Fruit fly (Drosophila melanogaster) whole organism, pupa: ENCODE data around the gene Alg2.
A peak's percentile ranks its signal among the peaks of the same experiment; 100 is the strongest.

Experiments used
- CG10348 ChIP-seq: fragments of 200-800 bp; sonication (Bioruptor generic); IDR thresholded peaks from 2 replicates; pipeline ENCODE4 v1.3.6; 2022; ENCODE audit warnings: missing biosample characterization, missing genetic modification characterization
- CG12605 ChIP-seq: fragments of 200-800 bp; sonication (Bioruptor generic); IDR thresholded peaks from 2 replicates; pipeline ENCODE4 v1.3.6; 2022; ENCODE audit warnings: missing biosample characterization, missing genetic modification characterization
- CG13204 ChIP-seq: fragments of 200-800 bp; sonication (Bioruptor generic); optimal IDR thresholded peaks from 2 replicates; lab custom pipeline; 2018; ENCODE audit warnings: missing biosample characterization, mild to moderate bottlenecking, missing genetic modification characterization, moderate library complexity
- CG14655 ChIP-seq: fragments of 200-800 bp; sonication (Bioruptor generic); optimal IDR thresholded peaks from 3 replicates; lab custom pipeline; 2017; ENCODE audit warnings: mild to moderate bottlenecking, missing biosample characterization, missing genetic modification reagents, missing genetic modification characterization
- CG15710 ChIP-seq: fragments of 200-800 bp; sonication (Bioruptor generic); optimal IDR thresholded peaks from 2 replicates; lab custom pipeline; 2018; ENCODE audit warnings: missing biosample characterization, mild to moderate bottlenecking, missing genetic modification characterization, moderate library complexity
- CG17806 ChIP-seq: fragments of 200-800 bp; sonication (Bioruptor generic); optimal IDR thresholded peaks from 2 replicates; lab custom pipeline; 2018; ENCODE audit warnings: missing biosample characterization, mild to moderate bottlenecking, missing genetic modification characterization, moderate library complexity
- CG32121 ChIP-seq: fragments of 200-800 bp; sonication (Bioruptor generic); IDR thresholded peaks from 2 replicates; pipeline ENCODE4 v1.3.6; 2022; ENCODE audit warnings: missing biosample characterization, missing genetic modification characterization
- CG34367 ChIP-seq: fragments of 200-800 bp; sonication (Bioruptor generic); optimal IDR thresholded peaks from 2 replicates; lab custom pipeline; 2018; ENCODE audit warnings: missing biosample characterization, mild to moderate bottlenecking, missing genetic modification characterization
- CG4496 ChIP-seq: fragments of 200-800 bp; sonication (Bioruptor generic); IDR thresholded peaks from 3 replicates; pipeline ENCODE4 v1.3.6; 2022; ENCODE audit warnings: missing biosample characterization, missing genetic modification characterization
- CG8159 ChIP-seq: fragments of 200-800 bp; sonication (Bioruptor generic); optimal IDR thresholded peaks from 3 replicates; lab custom pipeline; 2018; ENCODE audit warnings: missing biosample characterization, mild to moderate bottlenecking, missing genetic modification characterization, moderate library complexity
- CG8301 ChIP-seq: fragments of 200-800 bp; sonication (Bioruptor generic); optimal IDR thresholded peaks from 2 replicates; lab custom pipeline; 2018; ENCODE audit warnings: missing biosample characterization, mild to moderate bottlenecking, missing genetic modification characterization
- CG9948 ChIP-seq: fragments of 200-800 bp; sonication (Bioruptor generic); optimal IDR thresholded peaks from 2 replicates; lab custom pipeline; 2018; ENCODE audit warnings: missing biosample characterization, mild to moderate bottlenecking, missing genetic modification characterization, moderate library complexity
- D1 ChIP-seq: fragments of 200-800 bp; sonication (Bioruptor generic); optimal IDR thresholded peaks from 2 replicates; lab custom pipeline; 2018; ENCODE audit warnings: missing biosample characterization, mild to moderate bottlenecking, missing genetic modification characterization, moderate library complexity
- EcR ChIP-seq: fragments of 200-800 bp; sonication (Bioruptor generic); optimal IDR thresholded peaks from 3 replicates; lab custom pipeline; 2019; ENCODE audit warnings: missing biosample characterization, missing genetic modification characterization, mild to moderate bottlenecking, moderate library complexity, missing genetic modification reagents
- Ets98B ChIP-seq: fragments of 200-800 bp; sonication (Bioruptor generic); IDR thresholded peaks from 2 replicates; pipeline ENCODE4 v1.3.6; 2022; ENCODE audit warnings: missing biosample characterization, missing genetic modification characterization
- Pif1A ChIP-seq: fragments of 200-800 bp; sonication (Bioruptor generic); optimal IDR thresholded peaks from 3 replicates; lab custom pipeline; 2016; ENCODE audit warnings: missing biosample characterization, missing genetic modification characterization
- Pif1B ChIP-seq: fragments of 200-800 bp; sonication (Bioruptor generic); optimal IDR thresholded peaks from 3 replicates; lab custom pipeline; 2016; ENCODE audit warnings: missing biosample characterization, missing genetic modification characterization
- Snoo ChIP-seq: fragments of 200-800 bp; sonication (Bioruptor generic); optimal IDR thresholded peaks from 3 replicates; lab custom pipeline; 2017; ENCODE audit warnings: missing biosample characterization, mild to moderate bottlenecking, missing genetic modification characterization, inconsistent platforms
- fd96Ca ChIP-seq: fragments of 200-800 bp; sonication (Bioruptor generic); IDR thresholded peaks from 3 replicates; pipeline ENCODE4 v1.3.6; 2022; ENCODE audit warnings: missing biosample characterization, missing genetic modification characterization
- gl ChIP-seq: fragments of 200-800 bp; sonication (Bioruptor generic); optimal IDR thresholded peaks from 2 replicates; lab custom pipeline; 2018; ENCODE audit warnings: missing biosample characterization, mild to moderate bottlenecking, missing genetic modification characterization
- rn ChIP-seq: fragments of 200-800 bp; sonication (Bioruptor generic); IDR thresholded peaks from 2 replicates; pipeline ENCODE4 v1.3.6; 2022; ENCODE audit warnings: missing biosample characterization, missing genetic modification characterization

Alg2 gene

dm6 chr3L:3141411-3141810 lies 2.2 kb upstream of the Alg2 start:
- no peak for TF ChIP-seq CG8301 (tag; lab: Kevin White, UChicago)
- TF ChIP-seq CG15710 (tag; lab: Kevin White, UChicago): no peak
- no peak for TF ChIP-seq EcR (GFP tag; lab: Kevin White, UChicago)
- TF ChIP-seq Pif1B (GFP tag; lab: Kevin White, UChicago): no peak
- TF ChIP-seq CG34367 (tag; lab: Kevin White, UChicago): no peak

dm6 chr3L:3142516-3143382 lies 859 bp upstream of the Alg2 start:
- TF ChIP-seq CG17806 (tag; lab: Kevin White, UChicago): no peak
- no peak for TF ChIP-seq CG12605 (GFP tag; lab: Robert Waterston, UW)
- no peak for TF ChIP-seq EcR (GFP tag; lab: Kevin White, UChicago)
- TF ChIP-seq CG8301 (tag; lab: Kevin White, UChicago): no peak
- TF ChIP-seq CG4496 (GFP tag; lab: Robert Waterston, UW): no peak
- no peak for TF ChIP-seq CG14655 (GFP tag; lab: Kevin White, UChicago)
- no peak for TF ChIP-seq gl (tag; lab: Kevin White, UChicago)
- TF ChIP-seq D1 (tag; lab: Kevin White, UChicago): no peak
- no peak for TF ChIP-seq CG10348 (GFP tag; lab: Robert Waterston, UW)
- TF ChIP-seq CG13204 (GFP tag; lab: Kevin White, UChicago): no peak
- no peak for TF ChIP-seq fd96Ca (GFP tag; lab: Robert Waterston, UW)
- TF ChIP-seq CG8159 (tag; lab: Kevin White, UChicago): no peak
- no peak for TF ChIP-seq Snoo (tag; lab: Kevin White, UChicago)

dm6 chr3L:3148125-3149059 lies 4.8 kb downstream of the Alg2 start, which contains the start of the genes Usp5 and BtbVII:
TSS of gene Usp5 (minus strand) at chr3L:3148358.
TSS of gene BtbVII (plus strand) at chr3L:3148646.
- peak; percentile 48 for TF ChIP-seq CG8159 (tag; lab: Kevin White, UChicago)
- TF ChIP-seq Pif1B (GFP tag; lab: Kevin White, UChicago): peak; percentile 10
- peak; percentile 25 for TF ChIP-seq Snoo (tag; lab: Kevin White, UChicago)
- no peak for TF ChIP-seq CG32121 (GFP tag; lab: Robert Waterston, UW)
- TF ChIP-seq CG10348 (GFP tag; lab: Robert Waterston, UW): no peak
- peak; percentile 69 for TF ChIP-seq fd96Ca (GFP tag; lab: Robert Waterston, UW)
- TF ChIP-seq rn: no peak
- TF ChIP-seq CG13204 (GFP tag; lab: Kevin White, UChicago): no peak
- peak; percentile 24 for TF ChIP-seq CG34367 (tag; lab: Kevin White, UChicago)
- no peak for TF ChIP-seq Pif1A (GFP tag; lab: Kevin White, UChicago)
- TF ChIP-seq CG8301 (tag; lab: Kevin White, UChicago): peak; percentile 44
- peak; percentile 15; the same call in 1 of the 3 replicates for TF ChIP-seq CG4496 (GFP tag; lab: Robert Waterston, UW)
- peak; percentile 26 for TF ChIP-seq CG15710 (tag; lab: Kevin White, UChicago)
- no peak for TF ChIP-seq D1 (tag; lab: Kevin White, UChicago)
- no peak for TF ChIP-seq EcR (GFP tag; lab: Kevin White, UChicago)
- no peak for TF ChIP-seq Ets98B (GFP tag; lab: Robert Waterston, UW)
- no peak for TF ChIP-seq CG17806 (tag; lab: Kevin White, UChicago)
- TF ChIP-seq CG14655 (GFP tag; lab: Kevin White, UChicago): no peak
- peak; percentile 22; the same call in 1 of the 2 replicates for TF ChIP-seq CG12605 (GFP tag; lab: Robert Waterston, UW)
- TF ChIP-seq gl (tag; lab: Kevin White, UChicago): peak; percentile 56
- peak; percentile 27 for TF ChIP-seq CG9948 (tag; lab: Kevin White, UChicago)

dm6 chr3L:3149060-3149872 lies 5.7 kb downstream of the Alg2 start:
- TF ChIP-seq CG13204 (GFP tag; lab: Kevin White, UChicago) (peak; percentile 68), CG10348 (GFP tag; lab: Robert Waterston, UW) (no peak), CG15710 (tag; lab: Kevin White, UChicago) (no peak), gl (tag; lab: Kevin White, UChicago) (no peak), fd96Ca (GFP tag; lab: Robert Waterston, UW) (no peak; the same call in 2 of the 3 replicates), EcR (GFP tag; lab: Kevin White, UChicago) (peak; percentile 49), CG12605 (GFP tag; lab: Robert Waterston, UW) (no peak; the same call in 1 of the 2 replicates), CG32121 (GFP tag; lab: Robert Waterston, UW) (peak; percentile 43; the same call in 1 of the 2 replicates), Ets98B (GFP tag; lab: Robert Waterston, UW) (no peak)
